Worm (Caenorhabditis elegans) whole organism, L4/young adult: Measurements from ENCODE around the gene F35C11.6.

Experiments used
- dao-5 ChIP-seq: sonication (generic microtip); optimal IDR thresholded peaks from 2 replicates; lab custom pipeline; 2016; ENCODE audit warnings: missing genotype, missing genetic modification characterization, moderate library complexity, missing compliant biosample characterization
- him-1 ChIP-seq: sonication (generic microtip); optimal IDR thresholded peaks from 2 replicates; lab custom pipeline; 2016; ENCODE audit warnings: missing genotype, missing genetic modification reagents, missing genetic modification characterization, missing compliant biosample characterization

DNA sequence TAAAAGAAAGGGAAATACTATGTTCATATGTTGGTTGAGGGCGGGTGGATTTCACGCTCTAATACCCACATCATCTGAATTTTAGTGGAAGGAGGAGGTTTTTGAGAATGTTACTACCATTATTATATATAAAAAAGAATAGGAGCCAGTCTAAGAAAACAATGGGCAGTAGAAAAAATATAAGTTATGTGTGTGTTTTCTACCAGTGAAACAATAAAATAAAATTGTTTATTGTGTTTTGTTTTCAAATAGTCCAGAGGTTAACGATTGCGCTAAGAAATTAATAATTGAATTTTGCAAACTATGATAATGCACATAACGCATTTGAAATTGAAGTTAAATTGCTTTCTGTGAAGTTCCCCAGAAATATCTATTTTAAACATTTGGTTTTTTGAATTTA lies 49.5 kb downstream of the F35C11.6 start, which contains the start of gene M110.8:
- TF ChIP-seq him-1 (tag; lab: Kevin White, UChicago), result no peak
- TF ChIP-seq dao-5 (tag; lab: Kevin White, UChicago), result no peak
